Worm (Caenorhabditis elegans): Measurements from ENCODE around the gene col-79.

Gene col-79

DNA sequence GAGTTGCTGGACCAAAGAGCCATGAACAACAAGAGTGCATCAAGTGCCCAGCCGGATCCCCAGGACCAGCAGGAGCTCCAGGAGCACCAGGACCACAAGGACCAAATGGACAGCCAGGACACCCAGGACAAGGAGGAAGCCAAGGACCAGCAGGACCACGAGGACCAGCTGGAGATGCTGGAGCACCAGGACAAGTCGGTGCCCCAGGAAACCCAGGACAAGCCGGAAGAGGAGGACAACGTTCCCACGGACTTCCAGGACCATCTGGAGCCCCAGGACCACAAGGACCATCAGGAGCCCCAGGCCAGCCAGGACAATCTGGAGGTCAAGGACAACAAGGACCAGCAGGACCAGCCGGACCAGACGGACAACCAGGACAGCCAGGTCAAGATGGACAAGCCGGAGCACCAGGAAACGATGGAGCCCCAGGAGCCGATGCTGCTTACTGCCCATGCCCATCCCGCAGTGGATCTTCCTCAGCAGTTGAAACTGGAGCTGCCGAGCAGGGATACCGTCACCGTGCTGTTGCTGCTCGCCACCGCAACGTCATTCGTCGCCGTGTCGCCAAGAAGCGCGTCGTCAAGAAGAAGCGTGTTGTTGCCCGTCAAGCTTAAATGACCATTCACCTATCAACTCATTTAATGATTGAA is 2.1 kb downstream of the col-79 start:
- TF ChIP-seq T22C8.4 (GFP tag; IDR thresholded peaks at IDR 0.05) (no peak), ztf-29 (GFP tag; IDR thresholded peaks at IDR 0.05) (no peak)

DNA sequence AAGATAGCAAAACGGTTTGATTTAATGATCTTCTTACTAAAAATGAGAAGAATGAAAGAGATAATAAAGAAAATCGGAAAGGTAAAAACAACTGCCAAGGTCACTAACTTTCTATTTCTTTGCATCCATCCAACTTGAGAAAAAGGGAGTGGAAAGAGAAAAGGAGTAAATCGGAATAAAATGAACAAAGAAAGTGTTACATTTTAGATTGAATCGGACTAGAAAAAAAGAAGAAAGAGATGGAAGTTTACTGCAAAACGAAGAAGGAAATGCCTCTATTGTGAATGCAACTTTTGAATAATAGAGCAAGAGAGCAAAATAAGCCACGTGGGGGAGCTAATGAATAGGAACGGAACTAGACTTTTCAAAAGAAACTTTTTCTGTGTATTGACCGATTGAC is 2.6 kb downstream of the col-79 start:
- TF ChIP-seq ztf-29 (GFP tag; IDR thresholded peaks at IDR 0.05): no peak
- TF ChIP-seq ref-1 (GFP tag; conservative IDR thresholded peaks at IDR 0.05): no peak
- no peak for TF ChIP-seq cog-1 (tag; optimal IDR thresholded peaks at IDR 0.05)
- no peak for TF ChIP-seq ztf-23 (GFP tag; IDR thresholded peaks at IDR 0.05)
- TF ChIP-seq tab-1 (GFP tag; IDR thresholded peaks at IDR 0.05): no peak
- TF ChIP-seq med-1 (GFP tag; optimal IDR thresholded peaks at IDR 0.05; ENCODE audit: insufficient read depth): no peak
- TF ChIP-seq T22C8.4 (GFP tag; IDR thresholded peaks at IDR 0.05): no peak
- TF ChIP-seq flt-1 (GFP tag; IDR thresholded peaks at IDR 0.05): no peak
- TF ChIP-seq klf-2 (GFP tag; conservative IDR thresholded peaks at IDR 0.05): no peak

DNA sequence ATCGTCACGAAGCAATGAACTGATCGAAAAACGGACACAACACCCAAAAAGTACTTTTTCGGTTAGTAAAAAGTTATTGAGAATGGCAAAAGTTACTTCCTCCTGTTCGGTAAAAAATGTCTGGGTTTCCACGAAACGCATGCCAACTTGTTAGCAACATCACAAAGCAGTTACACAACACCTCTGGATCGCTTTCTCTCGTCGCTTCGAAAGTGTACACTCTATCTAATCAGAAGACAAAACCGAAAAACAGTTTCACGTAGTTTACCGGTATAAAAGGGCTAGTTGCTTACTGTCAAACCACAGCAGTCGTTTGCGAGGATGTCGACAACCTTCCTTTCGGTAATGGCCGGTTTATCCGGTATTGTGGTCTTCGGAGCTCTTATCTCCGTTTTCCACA is 3.5 kb downstream of the col-79 start, which contains the start of gene col-80:
Gene col-80 (plus strand): TSS at position 301 of the 400 bp plus-strand sequence.
- TF ChIP-seq tab-1 (GFP tag; IDR thresholded peaks at IDR 0.05) (no peak), ztf-29 (GFP tag; IDR thresholded peaks at IDR 0.05) (no peak), T22C8.4 (GFP tag; IDR thresholded peaks at IDR 0.05) (no peak), klf-2 (GFP tag; conservative IDR thresholded peaks at IDR 0.05) (no peak), ztf-23 (GFP tag; IDR thresholded peaks at IDR 0.05) (no peak), flt-1 (GFP tag; IDR thresholded peaks at IDR 0.05) (no peak), med-1 (GFP tag; optimal IDR thresholded peaks at IDR 0.05; ENCODE audit: insufficient read depth) (no peak), ref-1 (GFP tag; conservative IDR thresholded peaks at IDR 0.05) (no peak), cog-1 (tag; optimal IDR thresholded peaks at IDR 0.05) (no peak)

DNA sequence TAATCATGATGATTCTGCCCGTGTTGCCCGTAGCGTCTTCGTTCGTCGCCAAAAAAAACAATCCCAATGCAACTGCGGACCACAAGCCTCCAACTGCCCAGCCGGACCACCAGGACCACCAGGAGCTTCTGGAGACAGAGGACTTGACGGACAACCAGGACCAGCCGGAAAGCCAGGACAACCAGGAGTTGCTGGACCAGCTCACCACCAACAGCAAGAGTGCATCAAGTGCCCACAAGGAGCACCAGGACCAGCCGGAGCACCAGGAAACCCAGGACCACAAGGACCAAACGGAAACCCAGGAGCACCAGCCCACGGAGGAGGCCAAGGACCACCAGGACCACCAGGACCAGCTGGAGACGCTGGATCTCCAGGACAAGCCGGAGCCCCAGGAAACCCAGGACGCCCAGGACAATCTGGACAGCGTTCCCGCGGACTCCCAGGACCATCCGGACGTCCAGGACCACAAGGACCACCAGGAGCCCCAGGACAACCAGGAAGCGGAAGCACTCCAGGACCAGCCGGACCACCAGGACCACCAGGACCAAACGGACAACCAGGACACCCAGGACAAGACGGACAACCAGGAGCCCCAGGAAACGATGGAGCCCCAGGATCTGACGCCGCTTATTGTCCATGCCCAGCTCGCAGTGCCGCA is 4.2 kb downstream of the col-79 start:
- TF ChIP-seq ref-1 (GFP tag; conservative IDR thresholded peaks at IDR 0.05): no peak
- TF ChIP-seq T22C8.4 (GFP tag; IDR thresholded peaks at IDR 0.05): no peak
- TF ChIP-seq flt-1 (GFP tag; IDR thresholded peaks at IDR 0.05): no peak
- no peak for TF ChIP-seq klf-2 (GFP tag; conservative IDR thresholded peaks at IDR 0.05)
- TF ChIP-seq cog-1 (tag; optimal IDR thresholded peaks at IDR 0.05): no peak
- TF ChIP-seq tab-1 (GFP tag; IDR thresholded peaks at IDR 0.05): no peak
- no peak for TF ChIP-seq med-1 (GFP tag; optimal IDR thresholded peaks at IDR 0.05; ENCODE audit: insufficient read depth)
- no peak for TF ChIP-seq ztf-23 (GFP tag; IDR thresholded peaks at IDR 0.05)
- TF ChIP-seq ztf-29 (GFP tag; IDR thresholded peaks at IDR 0.05): no peak

DNA sequence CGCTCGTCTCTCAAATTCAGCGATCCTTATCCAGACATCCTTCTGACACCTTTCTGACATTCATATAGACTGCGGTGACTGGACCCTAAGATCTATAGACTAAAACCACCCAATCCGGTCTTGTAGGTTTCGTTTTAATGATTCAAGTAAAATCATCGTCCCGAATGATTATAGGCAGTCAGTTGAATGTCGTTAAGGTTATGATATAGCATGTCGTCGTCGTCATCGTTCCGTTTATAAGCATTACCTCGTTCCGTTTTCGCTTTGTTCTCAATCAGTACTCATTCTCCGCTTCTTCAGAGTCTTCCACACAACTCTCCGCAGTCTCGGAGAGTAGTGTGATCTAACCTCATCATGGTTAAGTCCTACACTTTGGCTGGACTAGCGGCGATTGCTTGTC is 5.2 kb downstream of the col-79 start, which contains the start of gene bli-1:
Gene bli-1 (plus strand): TSS at position 301 of the 400 bp plus-strand sequence.
- TF ChIP-seq flt-1 (GFP tag; IDR thresholded peaks at IDR 0.05): no peak
- no peak for TF ChIP-seq T22C8.4 (GFP tag; IDR thresholded peaks at IDR 0.05)
- TF ChIP-seq cog-1 (tag; optimal IDR thresholded peaks at IDR 0.05): no peak
- TF ChIP-seq ref-1 (GFP tag; conservative IDR thresholded peaks at IDR 0.05): no peak
- TF ChIP-seq ztf-29 (GFP tag; IDR thresholded peaks at IDR 0.05): no peak
- TF ChIP-seq ztf-23 (GFP tag; IDR thresholded peaks at IDR 0.05): no peak

DNA sequence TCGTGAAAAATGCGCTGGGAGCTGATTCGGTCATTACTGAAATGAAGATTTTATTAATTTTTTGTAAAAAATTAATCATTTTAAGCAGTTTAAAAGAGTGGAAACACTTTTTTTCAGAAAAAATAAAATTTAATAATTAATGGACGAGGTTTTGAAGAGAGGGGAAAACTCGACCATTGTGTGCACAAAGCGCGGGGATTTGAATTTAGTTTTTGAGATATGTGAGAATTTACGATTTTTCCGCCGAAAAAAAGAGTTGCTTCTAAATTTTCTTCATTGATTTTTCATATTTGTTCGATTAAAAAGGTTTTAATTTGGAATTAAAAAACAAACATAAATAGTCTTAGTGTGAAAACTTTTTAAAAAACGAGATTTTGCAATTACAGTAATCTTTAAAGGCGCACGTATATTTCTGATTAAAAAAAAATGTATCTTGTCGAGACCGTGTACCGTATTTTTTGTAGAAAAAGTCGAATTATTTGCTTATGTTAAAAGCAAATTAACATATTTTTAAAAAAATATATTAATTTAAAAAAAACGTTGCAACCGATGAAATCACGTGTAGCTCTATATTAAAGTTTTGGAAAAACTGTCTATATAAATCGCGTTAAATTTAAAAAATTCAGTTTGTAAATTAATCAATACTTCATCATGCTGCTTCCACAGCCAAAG is 11.0 kb downstream of the col-79 start, which contains the start of the genes dph-2 and C09G5.7:
Gene dph-2 (minus strand): TSS at position 36 of the 672 bp plus-strand sequence.
Gene C09G5.7 (plus strand): TSS at position 622 of the 672 bp plus-strand sequence.
- TF ChIP-seq ref-1 (GFP tag; conservative IDR thresholded peaks at IDR 0.05) (no peak), cog-1 (tag; optimal IDR thresholded peaks at IDR 0.05) (no peak), flt-1 (GFP tag; IDR thresholded peaks at IDR 0.05) (no peak), ztf-29 (GFP tag; IDR thresholded peaks at IDR 0.05) (no peak), T22C8.4 (GFP tag; IDR thresholded peaks at IDR 0.05) (no peak), med-1 (GFP tag; optimal IDR thresholded peaks at IDR 0.05; ENCODE audit: insufficient read depth) (no peak), tab-1 (GFP tag; IDR thresholded peaks at IDR 0.05) (no peak), klf-2 (GFP tag; conservative IDR thresholded peaks at IDR 0.05) (no peak), ztf-23 (GFP tag; IDR thresholded peaks at IDR 0.05) (no peak)

DNA sequence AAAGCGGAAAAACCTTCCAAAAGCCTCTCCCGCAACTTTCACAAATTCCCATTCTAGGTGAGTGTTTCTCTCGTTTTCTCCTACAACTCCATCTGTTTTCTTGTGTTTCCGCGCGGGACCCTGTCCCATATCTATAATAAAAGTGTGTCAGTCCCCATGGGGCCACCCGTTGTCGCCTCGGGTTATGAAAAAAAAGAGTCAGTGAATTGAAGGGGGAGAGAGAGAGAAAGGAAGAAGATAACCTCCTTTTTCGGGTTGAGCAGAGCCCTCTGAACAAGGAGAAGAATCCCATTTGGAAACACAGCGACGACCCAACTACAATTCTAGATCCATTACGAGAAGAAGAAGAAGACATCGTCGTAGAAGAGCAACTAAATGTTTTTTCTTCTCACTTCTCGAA is 13.7 kb downstream of the col-79 start, which contains the start of gene C09G5.13:
Gene C09G5.13 (plus strand): TSS at position 301 of the 400 bp plus-strand sequence.
- no peak for TF ChIP-seq ztf-29 (GFP tag; IDR thresholded peaks at IDR 0.05)
- no peak for TF ChIP-seq flt-1 (GFP tag; IDR thresholded peaks at IDR 0.05)
- no peak for TF ChIP-seq T22C8.4 (GFP tag; IDR thresholded peaks at IDR 0.05)
- TF ChIP-seq ref-1 (GFP tag; conservative IDR thresholded peaks at IDR 0.05): no peak
- TF ChIP-seq med-1 (GFP tag; optimal IDR thresholded peaks at IDR 0.05; ENCODE audit: insufficient read depth): no peak
- TF ChIP-seq cog-1 (tag; optimal IDR thresholded peaks at IDR 0.05): no peak
- no peak for TF ChIP-seq ztf-23 (GFP tag; IDR thresholded peaks at IDR 0.05)
- no peak for TF ChIP-seq klf-2 (GFP tag; conservative IDR thresholded peaks at IDR 0.05)
- no peak for TF ChIP-seq tab-1 (GFP tag; IDR thresholded peaks at IDR 0.05)

DNA sequence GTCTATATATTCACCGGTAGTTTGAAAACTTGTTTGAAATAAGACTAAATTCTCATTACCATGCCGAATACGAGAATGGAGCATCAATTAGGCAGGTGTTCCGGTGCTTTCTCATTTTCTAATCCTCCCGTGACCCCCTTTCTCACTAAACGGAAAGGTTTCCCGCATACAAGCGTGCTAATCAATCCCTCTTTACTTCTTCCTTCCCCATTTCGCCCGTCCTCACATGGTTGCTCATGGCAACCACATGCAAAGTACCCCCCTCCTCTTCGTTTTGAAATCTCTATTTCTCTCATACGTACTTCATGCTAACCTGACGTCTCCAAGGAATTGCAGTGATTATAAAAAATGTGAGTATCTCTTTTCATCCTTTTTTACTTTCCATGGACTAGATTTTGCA is 16.5 kb downstream of the col-79 start, which contains the start of gene mks-5:
Gene mks-5 (plus strand): TSS at position 301 of the 400 bp plus-strand sequence.
- TF ChIP-seq T22C8.4 (GFP tag; IDR thresholded peaks at IDR 0.05): no peak
- no peak for TF ChIP-seq ztf-29 (GFP tag; IDR thresholded peaks at IDR 0.05)
- no peak for TF ChIP-seq ref-1 (GFP tag; conservative IDR thresholded peaks at IDR 0.05)
- TF ChIP-seq ztf-23 (GFP tag; IDR thresholded peaks at IDR 0.05): no peak
- TF ChIP-seq med-1 (GFP tag; optimal IDR thresholded peaks at IDR 0.05; ENCODE audit: insufficient read depth): no peak
- TF ChIP-seq klf-2 (GFP tag; conservative IDR thresholded peaks at IDR 0.05): no peak
- no peak for TF ChIP-seq tab-1 (GFP tag; IDR thresholded peaks at IDR 0.05)
- TF ChIP-seq cog-1 (tag; optimal IDR thresholded peaks at IDR 0.05): no peak
- TF ChIP-seq flt-1 (GFP tag; IDR thresholded peaks at IDR 0.05): no peak

DNA sequence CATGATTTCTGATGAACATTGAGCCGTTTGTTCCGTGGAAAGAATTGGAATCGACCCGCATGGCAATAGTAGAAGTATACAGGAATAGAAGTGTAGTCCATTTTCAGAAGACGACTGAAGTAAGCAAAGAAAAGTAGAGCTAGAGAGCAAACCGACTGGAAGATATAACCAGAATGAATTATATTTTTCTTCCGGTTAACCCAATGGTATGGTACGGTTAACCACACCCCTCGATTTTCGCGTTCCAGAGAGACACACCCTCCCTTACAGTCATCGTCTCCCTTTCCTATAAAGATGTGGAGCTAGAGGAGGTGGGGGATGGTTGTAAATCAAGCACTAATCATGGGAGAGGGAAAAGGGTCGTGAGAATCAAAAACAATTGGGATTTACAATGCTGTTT is 19.7 kb downstream of the col-79 start, which contains the start of gene C09G5.14:
Gene C09G5.14 (minus strand): TSS at position 101 of the 400 bp plus-strand sequence.
- TF ChIP-seq ref-1 (GFP tag; conservative IDR thresholded peaks at IDR 0.05) (no peak), T22C8.4 (GFP tag; IDR thresholded peaks at IDR 0.05) (no peak)
